Worm (Caenorhabditis elegans) whole organism, L3 larva: ENCODE data around the gene nlp-81.
"Not testable (repeated sequence)": the region's sequence is repeated elsewhere in the genome, so short reads cannot be mapped to it uniquely, and the experiment has no call there.

Experiments used
- aly-2 ChIP-seq: fragments of 150-350 bp; optimal IDR thresholded peaks from 2 replicates; lab custom pipeline; 2014; ENCODE audit warnings: missing biosample characterization, missing genetic modification characterization
- ceh-16 ChIP-seq: sonication (generic microtip); optimal IDR thresholded peaks from 2 replicates; lab custom pipeline; 2017; ENCODE audit warnings: missing biosample characterization, missing genetic modification characterization
- ceh-28 ChIP-seq: fragments of 150-350 bp; optimal IDR thresholded peaks from 2 replicates; lab custom pipeline; 2014; ENCODE audit warnings: missing biosample characterization, missing genetic modification reagents, missing genetic modification characterization
- ceh-82 ChIP-seq: fragments of 150-350 bp; optimal IDR thresholded peaks from 2 replicates; lab custom pipeline; 2014; ENCODE audit warnings: missing biosample characterization, missing genetic modification characterization
- egl-27 ChIP-seq: sonication (generic microtip); optimal IDR thresholded peaks from 4 replicates; lab custom pipeline; 2017; ENCODE audit warnings: missing biosample characterization, missing genetic modification reagents, missing genetic modification characterization
- elt-1 ChIP-seq: fragments of 150-350 bp; optimal IDR thresholded peaks from 2 replicates; lab custom pipeline; 2014; ENCODE audit warnings: missing biosample characterization, missing genetic modification characterization
- elt-2 ChIP-seq: sonication (generic microtip); optimal IDR thresholded peaks from 2 replicates; lab custom pipeline; 2016; ENCODE audit warnings: missing genetic modification reagents, mild to moderate bottlenecking, missing genetic modification characterization, missing compliant biosample characterization
- elt-3 ChIP-seq, 3 experiments: fragments of 150-350 bp in 1 of 3; sonication (generic microtip) in 2 of 3; optimal IDR thresholded peaks; 2 replicates in 2 of 3; 4 replicates in 1 of 3; lab custom pipeline; 2014 to 2017; ENCODE audit warnings: missing biosample characterization in 3 of 3, missing genetic modification characterization in 3 of 3
- fkh-10 ChIP-seq: sonication (generic microtip); optimal IDR thresholded peaks from 2 replicates; lab custom pipeline; 2017; ENCODE audit warnings: missing biosample characterization, missing genetic modification reagents, missing genetic modification characterization
- fos-1 ChIP-seq: fragments of 150-350 bp; optimal IDR thresholded peaks from 2 replicates; lab custom pipeline; 2014; ENCODE audit warnings: missing biosample characterization, missing genetic modification characterization
- hmg-11 ChIP-seq: sonication (generic microtip); optimal IDR thresholded peaks from 2 replicates; lab custom pipeline; 2016; ENCODE audit warnings: missing genetic modification characterization, missing compliant biosample characterization
- jun-1 ChIP-seq: fragments of 150-350 bp; optimal IDR thresholded peaks from 2 replicates; lab custom pipeline; 2014; ENCODE audit warnings: missing biosample characterization, missing genetic modification reagents, missing genetic modification characterization
- lin-15B ChIP-seq: fragments of 150-350 bp; optimal IDR thresholded peaks from 2 replicates; lab custom pipeline; 2014; ENCODE audit warnings: missing biosample characterization, missing genetic modification characterization
- lin-39 ChIP-seq: fragments of 150-350 bp; optimal IDR thresholded peaks from 2 replicates; lab custom pipeline; 2018; ENCODE audit warnings: missing biosample characterization, missing genetic modification reagents, missing genetic modification characterization
- lsy-12 ChIP-seq: sonication (generic microtip); optimal IDR thresholded peaks from 2 replicates; lab custom pipeline; 2016; ENCODE audit warnings: mild to moderate bottlenecking, missing genetic modification characterization, missing compliant biosample characterization
- mml-1 ChIP-seq: fragments of 150-350 bp; sonication (generic microtip); optimal IDR thresholded peaks from 3 replicates; lab custom pipeline; 2014; ENCODE audit warnings: missing biosample characterization, missing genetic modification characterization
- nfya-1 ChIP-seq: sonication (generic microtip); optimal IDR thresholded peaks from 2 replicates; lab custom pipeline; 2017; ENCODE audit warnings: missing genetic modification characterization, mild to moderate bottlenecking, missing compliant biosample characterization, antibody characterized with exemption, moderate library complexity; ENCODE audit not compliant: insufficient read depth
- nhr-12 ChIP-seq: fragments of 150-350 bp; optimal IDR thresholded peaks from 2 replicates; lab custom pipeline; 2014; ENCODE audit warnings: missing biosample characterization, missing genetic modification characterization
- nhr-28 ChIP-seq: fragments of 150-350 bp; optimal IDR thresholded peaks from 2 replicates; lab custom pipeline; 2014; ENCODE audit warnings: missing biosample characterization, missing genetic modification characterization
- nhr-43 ChIP-seq: sonication (generic microtip); optimal IDR thresholded peaks from 2 replicates; lab custom pipeline; 2016; ENCODE audit warnings: mild to moderate bottlenecking, missing genetic modification characterization, missing compliant biosample characterization; ENCODE audit not compliant: poor library complexity, severe bottlenecking
- nhr-76 ChIP-seq: fragments of 150-350 bp; sonication (generic microtip); optimal IDR thresholded peaks from 5 replicates; lab custom pipeline; 2014; ENCODE audit warnings: missing biosample characterization, missing genetic modification characterization
- nhr-77 ChIP-seq: fragments of 150-350 bp; optimal IDR thresholded peaks from 2 replicates; lab custom pipeline; 2014; ENCODE audit warnings: missing biosample characterization, missing genetic modification characterization
- pha-4 ChIP-seq: fragments of 150-350 bp; optimal IDR thresholded peaks from 2 replicates; lab custom pipeline; 2014; ENCODE audit warnings: missing biosample characterization, missing genetic modification reagents, missing genetic modification characterization
- pqm-1 ChIP-seq: fragments of 150-350 bp; optimal IDR thresholded peaks from 2 replicates; lab custom pipeline; 2017; ENCODE audit warnings: missing biosample characterization, missing genetic modification characterization, inconsistent platforms
- sea-2 ChIP-seq: fragments of 150-350 bp; sonication (generic microtip); optimal IDR thresholded peaks from 4 replicates; lab custom pipeline; 2014; ENCODE audit warnings: missing biosample characterization, missing genetic modification reagents, missing genetic modification characterization
- snpc-4 ChIP-seq: fragments of 150-350 bp; optimal IDR thresholded peaks from 2 replicates; lab custom pipeline; 2014; ENCODE audit warnings: missing biosample characterization, missing genetic modification characterization
- tbx-2 ChIP-seq: sonication (generic microtip); optimal IDR thresholded peaks from 2 replicates; lab custom pipeline; 2016; ENCODE audit warnings: mild to moderate bottlenecking, missing genetic modification characterization, missing compliant biosample characterization
- zag-1 ChIP-seq: fragments of 150-350 bp; optimal IDR thresholded peaks from 2 replicates; lab custom pipeline; 2014; ENCODE audit warnings: missing biosample characterization, missing genetic modification characterization
- ztf-4 ChIP-seq: fragments of 150-350 bp; optimal IDR thresholded peaks from 2 replicates; lab custom pipeline; 2014; ENCODE audit warnings: missing biosample characterization, missing genetic modification characterization

Gene nlp-81

DNA sequence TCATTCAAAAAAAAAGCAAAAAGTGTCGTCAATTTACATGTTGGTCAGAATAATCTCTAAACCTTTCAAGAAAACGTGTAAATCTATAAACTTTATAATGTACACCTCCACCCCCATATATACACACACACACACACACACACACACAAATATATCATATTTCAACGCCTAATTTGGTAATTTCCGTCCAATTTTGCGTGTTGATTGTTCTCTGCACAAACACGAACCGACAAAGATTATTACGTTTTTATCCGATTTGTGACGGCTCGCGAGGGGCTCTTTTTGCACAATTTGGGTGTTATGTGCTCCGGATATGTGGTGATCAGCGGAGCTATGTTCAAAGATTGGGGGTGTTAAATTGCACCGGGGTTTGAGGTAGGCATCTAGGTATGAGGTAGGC lies 7.0 kb upstream of the nlp-81 start:
- TF ChIP-seq elt-3 (tag; optimal IDR thresholded peaks at IDR 0.05; lab: Kevin White, UChicago) (no peak), egl-27 (tag; lab: Kevin White, UChicago) (no peak), mml-1 (no peak), nhr-12 (no peak), pqm-1 (tag; lab: Kevin White, UChicago) (no peak), nhr-77 (tag; lab: Kevin White, UChicago) (no peak), elt-1 (no peak), nhr-28 (tag; lab: Kevin White, UChicago) (no peak), ceh-28 (tag; lab: Kevin White, UChicago) (no peak), fkh-10 (GFP tag; lab: Kevin White, UChicago) (no peak), aly-2 (tag; lab: Kevin White, UChicago) (no peak), tbx-2 (tag; lab: Kevin White, UChicago) (no peak), zag-1 (tag; lab: Kevin White, UChicago) (no peak), lin-15B (no peak), nfya-1 (tag; lab: Kevin White, UChicago) (no peak), nhr-43 (tag; lab: Kevin White, UChicago) (no peak), nhr-76 (no peak), ceh-82 (tag; lab: Kevin White, UChicago) (no peak), snpc-4 (tag; lab: Kevin White, UChicago) (no peak)

DNA sequence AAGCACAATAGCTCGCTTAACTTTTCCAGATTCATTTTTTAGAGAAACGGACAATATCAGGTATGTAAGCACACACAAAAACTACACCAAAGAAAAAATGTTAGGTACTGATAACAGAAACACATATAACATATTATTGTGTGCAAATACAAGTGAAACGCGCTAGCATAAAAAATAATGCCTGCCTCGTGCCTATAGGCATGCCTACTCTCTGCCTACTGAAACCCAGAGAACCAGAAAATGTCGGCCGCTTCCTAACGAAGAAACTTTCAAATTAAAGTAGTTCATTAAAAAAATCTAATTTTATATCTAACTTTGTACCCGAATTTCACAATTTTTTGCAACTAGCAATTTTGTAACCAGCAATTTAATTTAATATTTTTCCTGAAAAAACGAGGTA lies 3.4 kb downstream of the nlp-81 start, which contains the start of gene Y67D8B.1:
Gene Y67D8B.1, minus strand, starts transcription at position 101 of the 400 bp plus-strand sequence.
- TF ChIP-seq sea-2 (GFP tag; lab: Kevin White, UChicago); fos-1 (tag; lab: Kevin White, UChicago); hmg-11 (tag; lab: Kevin White, UChicago): not testable (repeated sequence)

DNA sequence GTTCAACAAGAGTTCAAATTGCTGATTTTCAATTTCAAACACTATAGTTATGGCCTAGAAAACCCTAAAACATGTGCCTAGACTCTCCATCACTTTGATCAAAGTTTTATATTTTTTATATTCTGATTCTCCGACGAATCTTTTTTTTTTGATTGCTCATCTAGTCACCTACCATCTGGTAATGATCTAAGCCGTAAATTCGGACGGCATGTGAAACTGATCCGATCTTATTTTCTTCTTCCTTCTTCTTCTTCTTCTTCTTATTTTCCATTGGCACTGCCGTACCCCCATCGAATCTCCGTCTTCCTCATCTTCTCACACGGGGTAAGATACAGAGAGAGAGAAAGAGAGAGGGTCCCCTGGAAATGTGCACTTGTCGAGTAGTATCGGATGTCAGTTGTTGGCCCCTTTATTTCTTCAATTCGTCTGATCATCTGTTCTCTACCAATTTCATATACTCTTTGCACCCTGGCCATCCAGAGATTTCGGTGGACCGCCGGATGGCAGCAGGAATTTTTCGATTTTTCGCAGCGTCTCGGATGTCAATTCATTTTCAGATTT lies 7.2 kb downstream of the nlp-81 start:
- TF ChIP-seq tbx-2 (tag; lab: Kevin White, UChicago) (no peak), lsy-12 (tag; lab: Kevin White, UChicago) (peak; percentile 3), nfya-1 (tag; lab: Kevin White, UChicago) (peak; percentile 29)

DNA sequence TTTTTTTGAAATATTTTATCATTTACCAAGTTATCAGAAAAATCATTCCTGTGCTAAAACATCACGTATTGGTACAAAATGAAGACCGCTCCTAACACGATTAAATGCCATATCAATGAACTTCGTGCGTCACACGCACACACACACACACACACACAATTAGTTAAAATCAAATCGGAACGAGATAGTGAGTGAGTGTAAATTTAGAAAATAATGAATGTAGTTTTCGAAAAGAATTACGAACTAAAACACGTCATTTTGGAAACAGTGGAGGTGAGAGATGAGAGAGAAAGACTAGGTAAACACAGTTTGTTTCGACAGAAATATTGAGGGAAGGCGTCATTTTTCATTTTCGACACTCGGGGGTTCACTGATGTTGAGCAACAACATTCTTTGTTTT lies 9.0 kb downstream of the nlp-81 start:
- TF ChIP-seq pha-4 (tag; lab: Kevin White, UChicago) (peak; percentile 63), ceh-16 (tag; lab: Kevin White, UChicago) (no peak), ztf-4 (no peak), pqm-1 (tag; lab: Kevin White, UChicago) (peak; percentile 83), aly-2 (tag; lab: Kevin White, UChicago) (no peak), jun-1 (tag; lab: Kevin White, UChicago) (peak; percentile 29), elt-2 (tag; lab: Kevin White, UChicago) (peak; percentile 91), zag-1 (tag; lab: Kevin White, UChicago) (no peak), sea-2 (GFP tag; lab: Kevin White, UChicago) (no peak), lin-39 (tag; lab: Kevin White, UChicago) (no peak), egl-27 (tag; lab: Kevin White, UChicago) (no peak)

DNA sequence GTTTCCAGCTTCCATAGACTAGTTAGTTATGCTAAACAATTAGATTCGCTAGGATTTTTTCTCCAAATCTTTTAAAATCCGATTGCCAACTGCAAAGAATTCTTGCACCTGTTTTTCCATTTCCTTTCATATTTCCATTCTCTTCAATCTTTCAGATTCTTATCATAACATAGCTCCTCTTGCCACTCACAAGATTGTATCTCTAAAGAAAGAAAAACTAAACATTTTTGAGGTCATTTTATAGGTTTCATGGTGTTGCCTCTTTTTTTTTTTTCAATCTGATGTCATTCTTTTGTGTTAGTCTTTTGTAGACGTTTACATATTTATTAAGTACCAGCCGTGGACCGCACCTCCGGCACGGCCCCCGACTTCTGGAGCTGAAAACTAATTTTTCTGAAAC lies 10.6 kb downstream of the nlp-81 start:
- no peak for TF ChIP-seq ceh-28 (tag; lab: Kevin White, UChicago)
- TF ChIP-seq elt-1: peak; percentile 94

DNA sequence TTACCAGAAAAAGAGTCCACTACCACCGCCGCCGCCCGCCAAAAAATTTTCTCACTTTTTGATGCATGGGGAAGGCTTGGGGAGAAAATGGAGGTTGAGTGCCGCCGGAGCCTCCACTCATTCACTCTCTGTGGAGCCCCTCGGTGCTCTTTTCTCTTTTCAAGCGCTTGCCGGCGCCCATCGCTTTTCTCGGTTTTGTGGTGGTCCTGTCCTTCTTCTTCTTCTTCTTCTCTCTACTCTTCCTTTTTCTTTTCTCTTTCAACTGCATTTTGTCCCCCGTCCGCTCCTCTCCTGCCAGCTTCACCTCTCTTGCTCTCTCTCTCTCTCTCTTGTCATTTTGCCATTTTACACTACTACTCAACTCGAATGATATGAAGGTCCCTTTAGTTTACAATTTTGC lies 12.4 kb downstream of the nlp-81 start:
- peak; percentile 62 for TF ChIP-seq lin-39 (tag; lab: Kevin White, UChicago)
- peak; percentile 40 for TF ChIP-seq nfya-1 (tag; lab: Kevin White, UChicago)
- peak; percentile 60 for TF ChIP-seq hmg-11 (tag; lab: Kevin White, UChicago)
- TF ChIP-seq pha-4 (tag; lab: Kevin White, UChicago): no peak
- TF ChIP-seq, all 47 proteins: peak for 3
